Worm (Caenorhabditis elegans): ENCODE measurements around the gene C26B9.6.

Gene C26B9.6

ce11 chrX:5335368-5335767 is at the start of gene C26B9.6:
Gene C26B9.6, minus strand, starts transcription at chrX:5335468.
- no peak for TF ChIP-seq mab-9 (GFP tag; IDR thresholded peaks at IDR 0.05)
- no peak for TF ChIP-seq fkh-10 (GFP tag; optimal IDR thresholded peaks at IDR 0.05)
- TF ChIP-seq ztf-11 (tag; optimal IDR thresholded peaks at IDR 0.05), result no peak
- TF ChIP-seq nhr-47 (tag; optimal IDR thresholded peaks at IDR 0.05), result no peak
- TF ChIP-seq efl-1 (optimal IDR thresholded peaks at IDR 0.05), result no peak
- no peak for TF ChIP-seq efl-1 (GFP tag; optimal IDR thresholded peaks at IDR 0.05 in 1 of 2)
- TF ChIP-seq unc-86 (tag; optimal IDR thresholded peaks at IDR 0.05), result no peak
- TF ChIP-seq ceh-90 (tag; optimal IDR thresholded peaks at IDR 0.05), result no peak
- TF ChIP-seq aly-2 (tag; optimal IDR thresholded peaks at IDR 0.05), result no peak
- TF ChIP-seq ceh-88 (GFP tag; IDR thresholded peaks at IDR 0.05), result no peak
- no peak for TF ChIP-seq fkh-8 (tag; optimal IDR thresholded peaks at IDR 0.05)
- TF ChIP-seq snu-23 (GFP tag; optimal IDR thresholded peaks at IDR 0.05), result no peak
- no peak for TF ChIP-seq pag-3 (tag; optimal IDR thresholded peaks at IDR 0.05; ENCODE audit: borderline replicate concordance, insufficient read depth)
- no peak for TF ChIP-seq tbx-2 (tag; optimal IDR thresholded peaks at IDR 0.05)
- no peak for TF ChIP-seq nhr-77 (tag; optimal IDR thresholded peaks at IDR 0.05)
- TF ChIP-seq C16A3.4 (tag; optimal IDR thresholded peaks at IDR 0.05), result no peak
- TF ChIP-seq nhr-11 (tag; optimal IDR thresholded peaks at IDR 0.05), result no peak
- TF ChIP-seq vab-15 (tag; optimal IDR thresholded peaks at IDR 0.05), result no peak

ce11 chrX:5382778-5383177 is 47.5 kb upstream of the C26B9.6 start:
- TF ChIP-seq ztf-11 (tag; optimal IDR thresholded peaks at IDR 0.05) (no peak), isw-1 (GFP tag; IDR thresholded peaks at IDR 0.05) (no peak), ceh-90 (tag; optimal IDR thresholded peaks at IDR 0.05) (no peak), skn-1 (tag; optimal IDR thresholded peaks at IDR 0.05) (no peak), dsc-1 (tag; optimal IDR thresholded peaks at IDR 0.05) (peak; percentile 84), efl-1 (optimal IDR thresholded peaks at IDR 0.05) (no peak), efl-1 (GFP tag; optimal IDR thresholded peaks at IDR 0.05 in 1 of 2) (no peak)

ce11 chrX:5377307-5377706 is 42.0 kb upstream of the C26B9.6 start, which contains the start of gene sek-5:
Gene sek-5, plus strand, starts transcription at chrX:5377607.
- TF ChIP-seq ztf-4 (tag; optimal IDR thresholded peaks at IDR 0.05) (no peak), pag-3 (tag; optimal IDR thresholded peaks at IDR 0.05; ENCODE audit: borderline replicate concordance, insufficient read depth) (no peak), rnt-1 (tag; optimal IDR thresholded peaks at IDR 0.05) (no peak), C34B4.2 (tag; optimal IDR thresholded peaks at IDR 0.05) (no peak), jun-1 (tag; optimal IDR thresholded peaks at IDR 0.05) (no peak), fkh-4 (tag; optimal IDR thresholded peaks at IDR 0.05; ENCODE audit: borderline replicate concordance) (no peak), mdl-1 (tag; optimal IDR thresholded peaks at IDR 0.05) (no peak), unc-30 (tag; optimal IDR thresholded peaks at IDR 0.05) (no peak), F16B12.6 (tag; optimal IDR thresholded peaks at IDR 0.05) (no peak), nhr-237 (tag; optimal IDR thresholded peaks at IDR 0.05) (no peak), ceh-8 (GFP tag; optimal IDR thresholded peaks at IDR 0.05) (no peak), nhr-77 (tag; optimal IDR thresholded peaks at IDR 0.05) (no peak), snu-23 (GFP tag; optimal IDR thresholded peaks at IDR 0.05) (no peak)

- TF ChIP-seq vab-15 (tag; optimal IDR thresholded peaks at IDR 0.05) (no peak), nhr-90 (tag; optimal IDR thresholded peaks at IDR 0.05; ENCODE audit: poor library complexity) (no peak), elt-2 (tag; optimal IDR thresholded peaks at IDR 0.05) (peak; percentile 42)
Measured at ce11 chrX:5374742-5375141, 39.5 kb upstream of the C26B9.6 start, which contains the start of gene sek-4. Gene sek-4, plus strand, starts transcription at chrX:5375059.

ce11 chrX:5373597-5373996 is 38.3 kb upstream of the C26B9.6 start:
- no peak for TF ChIP-seq unc-86 (tag; optimal IDR thresholded peaks at IDR 0.05)
- TF ChIP-seq snu-23 (GFP tag; optimal IDR thresholded peaks at IDR 0.05), result no peak

ce11 chrX:5372638-5373037 is 37.4 kb upstream of the C26B9.6 start, which contains the start of gene F35C8.8:
Gene F35C8.8, minus strand, starts transcription at chrX:5372639.
- no peak for TF ChIP-seq ama-1 (optimal IDR thresholded peaks at IDR 0.05)
- no peak for TF ChIP-seq nhr-84 (tag; optimal IDR thresholded peaks at IDR 0.05)
- TF ChIP-seq ztf-11 (tag; optimal IDR thresholded peaks at IDR 0.05), result no peak
- no peak for TF ChIP-seq hlh-4 (tag; optimal IDR thresholded peaks at IDR 0.05)
- no peak for TF ChIP-seq blmp-1 (tag; optimal IDR thresholded peaks at IDR 0.05)
- no peak for TF ChIP-seq snpc-4 (tag; optimal IDR thresholded peaks at IDR 0.05)
- no peak for TF ChIP-seq nhr-20 (tag; optimal IDR thresholded peaks at IDR 0.05)
- no peak for TF ChIP-seq ets-5 (GFP tag; IDR thresholded peaks at IDR 0.05)
- no peak for TF ChIP-seq lin-39 (tag; optimal IDR thresholded peaks at IDR 0.05)
- no peak for TF ChIP-seq unc-98 (GFP tag; IDR thresholded peaks at IDR 0.05)
- TF ChIP-seq irx-1 (tag; optimal IDR thresholded peaks at IDR 0.05), result no peak
- TF ChIP-seq unc-30 (tag; optimal IDR thresholded peaks at IDR 0.05), result no peak
- no peak for TF ChIP-seq hpl-2 (GFP tag; optimal IDR thresholded peaks at IDR 0.05)
- TF ChIP-seq nhr-12 (tag; optimal IDR thresholded peaks at IDR 0.05), result no peak
- no peak for TF ChIP-seq jun-1 (tag; optimal IDR thresholded peaks at IDR 0.05)
- TF ChIP-seq ceh-88 (GFP tag; IDR thresholded peaks at IDR 0.05), result no peak
- no peak for TF ChIP-seq xbp-1 (tag; optimal IDR thresholded peaks at IDR 0.05)
